Fruit fly (Drosophila melanogaster): ENCODE results near the gene CG12288.

The CG12288 gene

dm6 chr2L:16862526-16862925 is 39.5 kb downstream of the CG12288 start:
- TF ChIP-seq net (GFP tag; optimal IDR thresholded peaks at IDR 0.05) (no peak), Blimp-1 (GFP tag; optimal IDR thresholded peaks at IDR 0.05) (no peak), CG11902 (GFP tag; optimal IDR thresholded peaks at IDR 0.05) (no peak), Sox15 (GFP tag; optimal IDR thresholded peaks at IDR 0.05) (no peak), fd85E (GFP tag; optimal IDR thresholded peaks at IDR 0.05) (no peak), CG9139 (GFP tag; optimal IDR thresholded peaks at IDR 0.05) (no peak)

- no peak for TF ChIP-seq acj6 (GFP tag; optimal IDR thresholded peaks at IDR 0.05)
- peak; percentile 11 for TF ChIP-seq vri (GFP tag; optimal IDR thresholded peaks at IDR 0.05)
Measured at dm6 chr2L:16861126-16861525, 40.9 kb downstream of the CG12288 start, which contains the start of gene CG6012. Gene CG6012, minus strand, starts transcription at chr2L:16861489.

DNA sequence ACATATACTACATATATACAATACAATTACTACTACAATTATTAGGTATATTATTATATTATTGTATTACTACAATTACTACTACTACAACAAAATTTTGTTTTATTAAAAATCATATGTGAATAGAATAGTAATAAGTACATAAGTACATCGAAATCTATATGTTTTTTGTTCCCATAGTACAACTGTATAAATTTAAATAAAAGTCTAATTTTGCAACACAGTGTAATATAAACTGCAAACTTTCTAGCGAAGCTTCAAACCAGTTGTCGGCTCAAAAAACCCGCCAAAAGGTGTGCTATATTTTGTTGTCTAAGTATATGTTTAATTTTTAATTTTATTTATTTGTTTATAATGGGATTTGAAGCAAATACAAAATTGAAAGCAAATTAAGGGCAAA is 42.5 kb downstream of the CG12288 start:
- TF ChIP-seq Eip78C (GFP tag) (peak; percentile 9), CG6792 (GFP tag; optimal IDR thresholded peaks at IDR 0.05) (no peak)

DNA sequence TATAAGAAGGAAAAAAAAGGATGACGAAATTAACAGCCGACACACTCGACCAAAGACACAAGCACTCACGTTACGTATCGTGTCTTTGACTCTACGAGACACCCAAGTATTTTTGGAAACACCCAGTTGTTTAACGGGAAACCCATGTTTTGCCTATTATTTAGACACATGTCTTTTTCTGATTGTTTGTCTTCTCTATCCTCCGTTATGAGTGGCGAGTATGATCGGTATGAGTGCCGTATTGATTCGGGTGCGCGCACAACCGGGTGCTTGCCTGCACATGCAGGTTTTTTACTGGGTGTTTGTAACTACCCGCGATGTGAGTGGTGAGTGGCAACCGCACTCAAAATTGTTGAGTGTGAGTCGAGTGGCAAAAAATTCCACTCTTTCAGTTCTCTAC is 42.9 kb downstream of the CG12288 start:
- TF ChIP-seq CG32006 (GFP tag; optimal IDR thresholded peaks at IDR 0.05) = no peak
- TF ChIP-seq eg (GFP tag; IDR thresholded peaks at IDR 0.05) = no peak
- TF ChIP-seq CG8119 (GFP tag; IDR thresholded peaks at IDR 0.05) = no peak

- peak; percentile 38; the same call in 1 of the 2 replicates for TF ChIP-seq CG15336 (GFP tag; IDR thresholded peaks at IDR 0.05)
- TF ChIP-seq OdsH (GFP tag; optimal IDR thresholded peaks at IDR 0.05) = no peak
- peak; percentile 30 for TF ChIP-seq Eip78C (GFP tag)
- TF ChIP-seq Hr39 (GFP tag; optimal IDR thresholded peaks at IDR 0.05) = no peak
- TF ChIP-seq fkh (GFP tag; optimal IDR thresholded peaks at IDR 0.05) = peak; percentile 63
Measured at dm6 chr2L:16858466-16859007, 43.5 kb downstream of the CG12288 start, which contains the start of gene CG31809. Gene CG31809, minus strand, starts transcription at chr2L:16858714.

- no peak for TF ChIP-seq CG10669 (GFP tag; optimal IDR thresholded peaks at IDR 0.05)
- TF ChIP-seq Eip93F (GFP tag; optimal IDR thresholded peaks at IDR 0.05) = no peak
- peak; percentile 40 for TF ChIP-seq fkh (GFP tag; optimal IDR thresholded peaks at IDR 0.05)
- no peak for TF ChIP-seq Hr38 (GFP tag; optimal IDR thresholded peaks at IDR 0.05)
- TF ChIP-seq Hr39 (GFP tag; optimal IDR thresholded peaks at IDR 0.05) = no peak
- TF ChIP-seq CG4318 (GFP tag; optimal IDR thresholded peaks at IDR 0.05) = no peak
- TF ChIP-seq acj6 (GFP tag; optimal IDR thresholded peaks at IDR 0.05) = no peak
- TF ChIP-seq Eip78C (GFP tag) = peak; percentile 22
- TF ChIP-seq CG3919 (GFP tag; optimal IDR thresholded peaks at IDR 0.05) = no peak
- no peak for TF ChIP-seq lz (GFP tag; optimal IDR thresholded peaks at IDR 0.05)
Measured at dm6 chr2L:16857665-16858064, 44.4 kb downstream of the CG12288 start.

- TF ChIP-seq CG9139 (GFP tag; optimal IDR thresholded peaks at IDR 0.05) (no peak), CG11294 (GFP tag; IDR thresholded peaks at IDR 0.05) (no peak), Sox15 (GFP tag; optimal IDR thresholded peaks at IDR 0.05) (no peak), Eip75B (GFP tag; optimal IDR thresholded peaks at IDR 0.05) (no peak), CG3919 (GFP tag; optimal IDR thresholded peaks at IDR 0.05) (no peak), Ets21C (GFP tag; optimal IDR thresholded peaks at IDR 0.05) (no peak), vri (GFP tag; optimal IDR thresholded peaks at IDR 0.05) (no peak)
Measured at dm6 chr2L:16857131-16857530, 44.9 kb downstream of the CG12288 start.

DNA sequence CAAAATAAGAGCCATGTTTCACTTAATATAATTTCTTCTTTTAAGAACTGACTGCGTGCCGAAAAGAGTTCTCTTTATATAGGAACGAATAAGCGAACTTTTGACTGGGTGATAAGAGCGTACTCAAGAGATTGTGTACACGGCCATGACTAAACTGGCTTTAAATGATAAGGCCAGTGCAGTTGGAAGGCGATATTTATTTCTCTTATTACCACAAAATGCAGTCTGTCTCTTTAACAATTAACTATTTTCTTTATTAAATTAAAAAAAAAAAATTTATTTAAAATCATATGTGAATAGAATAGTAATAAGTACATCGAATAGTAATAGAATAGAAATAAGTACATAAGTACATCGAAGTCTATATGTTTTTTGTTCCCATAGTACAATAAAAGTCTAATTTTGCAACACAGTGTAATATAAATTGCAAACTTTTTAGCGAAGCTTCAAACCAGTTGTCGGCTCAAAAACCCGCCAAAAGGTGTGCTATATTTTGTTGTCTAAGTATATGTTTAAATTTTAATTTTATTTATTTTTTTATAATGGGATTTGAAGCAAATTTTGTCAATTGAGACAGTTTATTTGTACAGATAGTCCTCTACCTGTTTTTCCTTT is 49.6 kb downstream of the CG12288 start, which contains the start of gene CG31810:
Gene CG31810 (minus strand): TSS at position 51 of the 615 bp plus-strand sequence.
- TF ChIP-seq cyc (GFP tag; optimal IDR thresholded peaks at IDR 0.05) (no peak), Eip78C (GFP tag) (peak; percentile 36), CG34406 (GFP tag; optimal IDR thresholded peaks at IDR 0.05) (no peak), CG15336 (GFP tag; IDR thresholded peaks at IDR 0.05) (0 out of 2 replicates have a peak, but pooled peaks have one; percentile 20)

Data from whole organism, prepupa.